Fruit fly (Drosophila melanogaster) whole organism, wandering third instar larva: ENCODE results near the gene mRpS11.

Source experiments
- OdsH ChIP-seq: fragments of 200-800 bp; sonication (Bioruptor generic); optimal IDR thresholded peaks from 2 replicates; lab custom pipeline; 2016; ENCODE audit warnings: missing biosample characterization, mild to moderate bottlenecking, missing genetic modification characterization
- psq ChIP-seq: fragments of 200-800 bp; sonication (Bioruptor generic); optimal IDR thresholded peaks from 3 replicates; lab custom pipeline; 2017; ENCODE audit warnings: missing biosample characterization, mild to moderate bottlenecking, missing genetic modification characterization, moderate library complexity

DNA sequence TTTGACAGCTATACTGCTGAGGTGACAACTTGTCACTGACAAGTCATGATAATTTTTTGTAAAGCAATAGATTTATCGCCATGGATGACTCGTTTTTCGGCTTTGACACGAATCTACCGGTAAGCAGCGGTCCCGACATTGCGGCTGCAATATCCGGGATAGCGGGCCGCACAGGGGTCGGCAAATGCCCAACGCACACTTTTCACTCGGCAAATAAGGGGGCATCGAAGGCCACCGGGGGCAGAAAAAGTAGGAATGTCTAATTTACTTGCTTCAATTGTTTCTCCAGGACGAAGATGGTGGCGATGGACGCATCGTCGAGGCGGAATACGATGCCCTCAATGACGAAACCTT, 29.0 kb upstream of the mRpS11 start:
- TF ChIP-seq OdsH (GFP tag; lab: Kevin White, UChicago): no peak
- TF ChIP-seq psq (GFP tag; lab: Kevin White, UChicago): no peak
